Worm (Caenorhabditis elegans) whole organism, late embryonic: ENCODE measurements around the gene lgc-35.

Experiments
- F13H6.1 ChIP-seq: sonication (generic microtip); optimal IDR thresholded peaks from 2 replicates; lab custom pipeline; 2016; ENCODE audit warnings: missing genetic modification characterization, missing compliant biosample characterization
- K02D7.2 ChIP-seq: sonication (generic microtip); optimal IDR thresholded peaks from 2 replicates; lab custom pipeline; 2017; ENCODE audit warnings: mild to moderate bottlenecking, missing genetic modification characterization, missing compliant biosample characterization
- ama-1 ChIP-seq: fragments of 150-350 bp; optimal IDR thresholded peaks from 2 replicates; lab custom pipeline; 2014
- ceh-24 ChIP-seq: sonication (generic microtip); optimal IDR thresholded peaks from 2 replicates; lab custom pipeline; 2016; ENCODE audit warnings: mild to moderate bottlenecking, missing genetic modification characterization, missing compliant biosample characterization
- ceh-30 ChIP-seq: fragments of 150-350 bp; optimal IDR thresholded peaks from 2 replicates; lab custom pipeline; 2014; ENCODE audit warnings: missing biosample characterization, missing genetic modification characterization
- fkh-10 ChIP-seq: fragments of 150-350 bp; optimal IDR thresholded peaks from 2 replicates; lab custom pipeline; 2014; ENCODE audit warnings: missing biosample characterization, missing genetic modification reagents, missing genetic modification characterization
- hlh-30 ChIP-seq: sonication (generic microtip); optimal IDR thresholded peaks from 2 replicates; lab custom pipeline; 2017; ENCODE audit warnings: antibody characterized with exemption, missing genetic modification characterization, missing compliant biosample characterization; ENCODE audit not compliant: insufficient read depth
- lim-6 ChIP-seq: sonication (generic microtip); optimal IDR thresholded peaks from 2 replicates; lab custom pipeline; 2016; ENCODE audit warnings: missing genetic modification characterization, missing compliant biosample characterization
- pag-3 ChIP-seq: sonication (generic microtip); optimal IDR thresholded peaks from 2 replicates; lab custom pipeline; 2016; ENCODE audit warnings: missing compliant biosample characterization, missing genetic modification characterization, borderline replicate concordance
- rnt-1 ChIP-seq: sonication (generic microtip); optimal IDR thresholded peaks from 2 replicates; lab custom pipeline; 2016; ENCODE audit warnings: missing genetic modification characterization, missing compliant biosample characterization
- sox-4 ChIP-seq: sonication (generic microtip); optimal IDR thresholded peaks from 2 replicates; lab custom pipeline; 2017; ENCODE audit warnings: mild to moderate bottlenecking, missing genetic modification characterization, inconsistent platforms, missing compliant biosample characterization

ce11 chrII:12828863-12829262, 11.1 kb downstream of the lgc-35 start, which contains the start of gene Y46G5A.23:
- TF ChIP-seq sox-4 (tag; lab: Kevin White, UChicago) (no peak), fkh-10 (GFP tag; lab: Kevin White, UChicago) (no peak), lim-6 (no peak), hlh-30 (tag; lab: Kevin White, UChicago) (no peak), ceh-30 (tag; lab: Kevin White, UChicago) (no peak), F13H6.1 (no peak), ceh-24 (no peak), ama-1 (no peak), rnt-1 (no peak), K02D7.2 (no peak), pag-3 (tag; lab: Kevin White, UChicago) (no peak)
